Worm (Caenorhabditis elegans) whole organism, L4 larva: ENCODE results near the gene Y38H8A.12.
A peak's percentile ranks its signal among the peaks of the same experiment; 100 is the strongest.
"Not testable (repeated sequence)": the region's sequence is repeated elsewhere in the genome, so short reads cannot be mapped to it uniquely, and the experiment has no call there.

ENCODE experiments used
- D1046.2 ChIP-seq: fragments of 200-800 bp; sonication (Bioruptor generic); IDR thresholded peaks from 2 replicates; pipeline ENCODE4 v1.3.6; 2022; ENCODE audit warnings: missing genetic modification characterization, missing compliant biosample characterization
- T20F7.1 ChIP-seq: fragments of 200-800 bp; sonication (Bioruptor generic); optimal IDR thresholded peaks from 2 replicates; lab custom pipeline; 2018; ENCODE audit warnings: mild to moderate bottlenecking, missing genetic modification characterization, missing compliant biosample characterization
- ceh-32 ChIP-seq: sonication (generic microtip); optimal IDR thresholded peaks from 2 replicates; lab custom pipeline; 2016; ENCODE audit warnings: mild to moderate bottlenecking, missing genetic modification characterization, missing compliant biosample characterization; ENCODE audit not compliant: poor library complexity
- ctbp-1 ChIP-seq: fragments of 200-800 bp; sonication (Bioruptor generic); IDR thresholded peaks from 2 replicates; pipeline ENCODE4 v1.3.6; 2022; ENCODE audit warnings: missing genetic modification reagents, missing genetic modification characterization, missing compliant biosample characterization
- daf-16 ChIP-seq, 3 experiments: sonication (generic microtip); optimal IDR thresholded peaks; 2 replicates each; lab custom pipeline; 2016 to 2017; ENCODE audit warnings: missing genetic modification characterization in 3 of 3, missing genetic modification reagents in 3 of 3, mild to moderate bottlenecking in 2 of 3, missing compliant biosample characterization in 2 of 3, missing biosample characterization in 1 of 3, moderate library complexity in 1 of 3
- egl-43 ChIP-seq: fragments of 200-800 bp; sonication (Bioruptor generic); IDR thresholded peaks from 2 replicates; pipeline ENCODE4 v1.3.6; 2022; ENCODE audit warnings: missing genetic modification reagents, missing genetic modification characterization, missing compliant biosample characterization
- gei-8 ChIP-seq: fragments of 200-800 bp; sonication (Bioruptor generic); optimal IDR thresholded peaks from 2 replicates; lab custom pipeline; 2018; ENCODE audit warnings: mild to moderate bottlenecking, missing genetic modification characterization, missing compliant biosample characterization
- hlh-30 ChIP-seq: sonication (generic microtip); optimal IDR thresholded peaks from 2 replicates; lab custom pipeline; 2017; ENCODE audit warnings: antibody characterized with exemption, mild to moderate bottlenecking, missing genetic modification characterization, missing compliant biosample characterization; ENCODE audit not compliant: insufficient read depth
- lim-7 ChIP-seq: fragments of 200-800 bp; sonication (Bioruptor generic); IDR thresholded peaks from 2 replicates; pipeline ENCODE4 v1.3.6; 2022; ENCODE audit warnings: missing genetic modification characterization, missing compliant biosample characterization
- lin-13 ChIP-seq: fragments of 150-350 bp; optimal IDR thresholded peaks from 2 replicates; lab custom pipeline; 2014; ENCODE audit warnings: missing biosample characterization, missing genetic modification reagents, missing genetic modification characterization
- lin-15B ChIP-seq: fragments of 150-350 bp; sonication (generic microtip); optimal IDR thresholded peaks from 3 replicates; lab custom pipeline; 2014; ENCODE audit warnings: missing biosample characterization, missing genetic modification characterization
- lin-38 ChIP-seq: fragments of 200-800 bp; sonication (Bioruptor generic); IDR thresholded peaks from 2 replicates; pipeline ENCODE4 v1.3.6; 2022; ENCODE audit warnings: missing genetic modification reagents, missing genetic modification characterization, missing compliant biosample characterization
- lsy-2 ChIP-seq, 2 experiments: fragments of 150-350 bp in 1 of 2; sonication (generic microtip) in 1 of 2; optimal IDR thresholded peaks; 2 replicates each; lab custom pipeline; 2014 to 2017; ENCODE audit warnings: missing biosample characterization in 2 of 2, missing genetic modification characterization in 2 of 2
- mes-2 ChIP-seq: sonication (generic microtip); optimal IDR thresholded peaks from 2 replicates; lab custom pipeline; 2016; ENCODE audit warnings: missing genotype, mild to moderate bottlenecking, missing genetic modification characterization, missing compliant biosample characterization; ENCODE audit not compliant: poor library complexity, severe bottlenecking
- mxl-2 ChIP-seq: fragments of 200-800 bp; sonication (Bioruptor generic); conservative IDR thresholded peaks from 2 replicates; pipeline ENCODE4 v1.3.6; 2022; ENCODE audit warnings: missing genetic modification reagents, missing genetic modification characterization, missing compliant biosample characterization
- nhr-10 ChIP-seq: fragments of 150-350 bp; optimal IDR thresholded peaks from 2 replicates; lab custom pipeline; 2014; ENCODE audit warnings: missing biosample characterization, missing genetic modification characterization
- nhr-237 ChIP-seq: sonication (generic microtip); optimal IDR thresholded peaks from 2 replicates; lab custom pipeline; 2017; ENCODE audit warnings: missing biosample characterization, missing genetic modification characterization
- nhr-77 ChIP-seq: fragments of 150-350 bp; optimal IDR thresholded peaks from 2 replicates; lab custom pipeline; 2014; ENCODE audit warnings: missing biosample characterization, missing genetic modification characterization
- pha-4 ChIP-seq, 2 experiments: fragments of 150-350 bp in 1 of 2; fragments of 200-800 bp in 1 of 2; sonication (Bioruptor generic) in 1 of 2; IDR thresholded peaks in 1 of 2; optimal IDR thresholded peaks in 1 of 2; 2 replicates each; pipeline versions ENCODE4 v1.3.6 to Lab custom; 2014 to 2022; ENCODE audit warnings: missing genetic modification characterization in 2 of 2, missing genetic modification reagents in 2 of 2, missing biosample characterization in 1 of 2, missing compliant biosample characterization in 1 of 2
- pqm-1 ChIP-seq: sonication (generic microtip); optimal IDR thresholded peaks from 2 replicates; lab custom pipeline; 2017; ENCODE audit warnings: missing biosample characterization, missing genetic modification characterization
- set-16 ChIP-seq: fragments of 200-800 bp; sonication (Bioruptor generic); IDR thresholded peaks from 2 replicates; pipeline ENCODE4 v1.3.6; 2022; ENCODE audit warnings: missing genetic modification reagents, missing genetic modification characterization, missing compliant biosample characterization
- snpc-1.2 ChIP-seq: fragments of 200-800 bp; sonication (Bioruptor generic); IDR thresholded peaks from 2 replicates; pipeline ENCODE4 v1.3.6; 2022; ENCODE audit warnings: missing genetic modification reagents, missing genetic modification characterization, missing compliant biosample characterization
- spr-3 ChIP-seq: fragments of 200-800 bp; sonication (Bioruptor generic); optimal IDR thresholded peaks from 2 replicates; lab custom pipeline; 2018; ENCODE audit warnings: mild to moderate bottlenecking, missing genetic modification characterization, missing compliant biosample characterization
- unc-130 ChIP-seq: sonication (generic microtip); optimal IDR thresholded peaks from 2 replicates; lab custom pipeline; 2016; ENCODE audit warnings: missing genetic modification reagents, missing genetic modification characterization, missing compliant biosample characterization
- unc-62 ChIP-seq, 3 experiments: fragments of 150-350 bp in 1 of 3; sonication (generic microtip); optimal IDR thresholded peaks in 2 of 3; peaks in 1 of 3; 1 replicate in 1 of 3; 2 replicates in 2 of 3; lab custom pipeline; 2014 to 2017; ENCODE audit warnings: missing biosample characterization in 3 of 3, missing genetic modification characterization in 3 of 3, missing genetic modification reagents in 3 of 3, missing genotype in 1 of 3
- zag-1 ChIP-seq: fragments of 150-350 bp; optimal IDR thresholded peaks from 2 replicates; lab custom pipeline; 2014; ENCODE audit warnings: missing biosample characterization, missing genetic modification characterization
- ztf-7 ChIP-seq: fragments of 150-350 bp; optimal IDR thresholded peaks from 2 replicates; lab custom pipeline; 2014; ENCODE audit warnings: missing biosample characterization, missing genetic modification characterization

The Y38H8A.12 gene

DNA sequence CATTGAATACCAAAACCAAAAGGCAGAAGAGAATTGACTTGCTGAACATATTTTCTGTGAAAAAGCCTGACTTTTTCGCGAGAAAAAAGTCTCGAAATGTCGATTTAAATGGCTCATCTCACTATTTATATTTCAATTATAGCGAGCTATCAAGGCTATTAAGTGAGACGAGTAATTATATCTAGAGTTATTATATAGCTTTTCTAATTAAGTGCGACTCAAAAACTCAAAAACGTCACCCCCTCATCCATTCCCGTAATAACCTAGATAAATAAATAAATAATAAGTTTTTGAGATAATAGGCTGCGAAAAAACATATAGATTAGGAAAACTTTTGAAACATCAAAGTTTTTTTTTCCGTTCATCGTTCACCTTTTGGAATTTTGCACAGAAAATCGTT lies 44.9 kb upstream of the Y38H8A.12 start, which contains the start of gene nlp-17:
Gene nlp-17, minus strand, starts transcription at position 101 of the 400 bp plus-strand sequence.
- TF ChIP-seq T20F7.1 (GFP tag; lab: Kevin White, UChicago) (no peak), lsy-2 (tag; optimal IDR thresholded peaks at IDR 0.05; lab: Kevin White, UChicago) (no peak), lin-15B (tag; lab: Kevin White, UChicago) (no peak), nhr-77 (tag; lab: Kevin White, UChicago) (no peak), mxl-2 (GFP tag; lab: Robert Waterston, UW) (no peak), hlh-30 (tag; lab: Kevin White, UChicago) (no peak)

DNA sequence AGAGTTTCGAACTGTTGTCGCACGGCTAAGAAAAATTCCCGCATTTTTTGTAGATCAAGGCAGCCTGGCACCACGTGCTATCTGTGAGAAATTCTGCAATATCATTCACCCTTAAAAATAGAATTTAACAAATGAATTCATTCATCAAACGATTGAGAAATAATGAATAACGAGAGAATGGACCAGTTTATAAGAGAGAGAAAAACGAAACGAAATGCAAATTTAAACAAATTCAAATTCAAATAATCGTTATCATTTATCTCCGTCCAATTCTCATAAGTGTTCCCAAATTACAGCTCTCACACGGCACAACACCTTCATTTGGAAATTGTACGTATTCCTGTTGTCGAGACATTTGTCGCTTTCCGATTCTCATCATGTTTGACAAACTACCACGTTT lies 44.4 kb upstream of the Y38H8A.12 start, which contains the start of gene seld-1:
Gene seld-1, plus strand, starts transcription at position 301 of the 400 bp plus-strand sequence.
- TF ChIP-seq nhr-237 (no peak), unc-62 (GFP tag; optimal IDR thresholded peaks at IDR 0.05 in 1 of 2; lab: Kevin White, UChicago) (peak in 1 of 2 experiments; percentile 47), unc-62 (tag; optimal IDR thresholded peaks at IDR 0.05; lab: Kevin White, UChicago) (no peak)

DNA sequence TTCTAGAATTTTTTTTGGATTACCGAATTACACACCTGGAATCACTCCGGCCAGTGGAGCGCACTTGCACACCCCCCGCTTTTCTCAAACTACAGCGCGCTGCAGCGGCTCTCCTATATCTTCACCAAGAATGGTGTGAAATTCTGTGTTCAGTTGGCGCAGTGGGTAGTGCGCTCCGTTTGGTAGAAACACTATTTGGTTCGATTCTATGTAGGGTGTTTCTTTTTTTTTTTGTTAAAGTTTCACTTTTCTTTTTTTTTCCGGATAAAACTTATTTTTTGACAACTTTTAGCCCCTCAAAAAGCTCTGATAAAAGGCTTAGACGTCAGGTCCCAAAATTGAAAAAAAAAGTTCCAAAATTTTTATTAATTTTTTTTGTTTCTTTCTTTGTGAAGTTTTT lies 43.3 kb upstream of the Y38H8A.12 start:
- peak; percentile 36; the same call in 1 of the 2 replicates for TF ChIP-seq pha-4 (GFP tag; IDR thresholded peaks at IDR 0.05; lab: Robert Waterston, UW)
- TF ChIP-seq pha-4 (tag; optimal IDR thresholded peaks at IDR 0.05; lab: Kevin White, UChicago), result not testable (repeated sequence)
- TF ChIP-seq lin-38 (GFP tag; lab: Robert Waterston, UW), result peak; percentile 56
- TF ChIP-seq egl-43 (GFP tag; lab: Robert Waterston, UW), result 0 out of 2 replicates have a peak, but pooled peaks have one; percentile 10
- TF ChIP-seq ctbp-1, result 0 out of 2 replicates have a peak, but pooled peaks have one; percentile 11
- TF ChIP-seq lim-7 (GFP tag; lab: Robert Waterston, UW), result 0 out of 2 replicates have a peak, but pooled peaks have one; percentile 30
- TF ChIP-seq snpc-1.2 (GFP tag; lab: Robert Waterston, UW), result peak; percentile 47; the same call in 1 of the 2 replicates

DNA sequence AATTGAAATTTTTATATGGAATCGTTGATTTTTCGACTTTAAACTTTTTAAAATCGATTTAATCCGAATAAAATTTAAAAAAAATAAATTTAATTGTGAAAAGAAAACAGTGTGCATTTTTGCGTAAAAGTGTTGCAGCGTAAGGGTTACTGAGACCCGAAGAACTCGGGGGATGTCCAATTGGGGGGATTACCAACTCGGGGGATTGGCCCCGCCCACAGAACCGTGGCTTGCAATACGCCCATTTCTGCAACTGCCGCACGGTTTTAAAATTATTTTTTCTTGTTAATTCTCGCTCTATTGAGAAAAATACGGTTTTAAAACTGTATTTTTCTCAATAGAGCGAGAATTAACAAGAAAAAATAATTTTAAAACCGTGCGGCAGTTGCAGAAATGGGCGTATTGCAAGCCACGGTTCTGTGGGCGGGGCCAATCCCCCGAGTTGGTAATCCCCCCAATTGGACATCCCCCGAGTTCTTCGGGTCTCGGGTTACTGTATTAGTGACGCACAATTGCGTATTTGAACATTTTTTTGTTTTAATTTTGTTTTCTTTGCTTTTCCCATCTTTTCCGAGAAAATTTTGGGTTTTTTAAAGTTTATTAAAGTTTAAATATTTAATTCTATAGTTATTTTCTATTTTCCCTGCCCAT lies 42.7 kb upstream of the Y38H8A.12 start:
- TF ChIP-seq unc-130 (GFP tag; lab: Kevin White, UChicago) (peak; percentile 36), mes-2 (tag; lab: Kevin White, UChicago) (peak; percentile 13)

DNA sequence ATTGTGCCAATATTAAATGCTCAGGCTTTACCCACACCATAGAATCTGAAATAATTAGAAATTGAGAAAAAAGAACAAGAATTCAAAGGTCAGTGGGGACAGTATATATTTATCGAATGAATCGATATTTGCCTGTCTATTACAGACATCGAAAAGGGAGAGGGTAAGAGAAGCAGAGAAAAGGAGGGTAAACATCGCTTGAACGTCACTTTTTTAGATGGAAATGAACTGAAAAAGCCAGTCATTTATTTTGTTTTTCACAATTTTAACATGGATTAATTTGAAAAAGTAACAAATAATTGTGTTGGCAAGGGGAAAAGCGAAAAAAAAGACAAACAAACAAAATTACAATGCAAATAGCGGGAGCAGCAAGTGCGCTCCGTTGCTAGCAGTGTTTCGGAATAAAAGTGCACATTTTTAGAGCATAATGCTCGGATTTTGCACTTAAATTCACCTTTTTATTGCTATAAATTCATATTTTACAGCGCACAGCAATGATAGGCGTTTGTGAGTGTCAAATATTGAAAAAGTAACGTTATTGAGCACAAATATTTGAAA lies 42.1 kb upstream of the Y38H8A.12 start, which contains the start of gene tbc-9:
Gene tbc-9, minus strand, starts transcription at position 51 of the 558 bp plus-strand sequence.
- no peak for TF ChIP-seq spr-3 (GFP tag; lab: Kevin White, UChicago)
- TF ChIP-seq ztf-7 (tag; lab: Kevin White, UChicago), result no peak
- no peak for TF ChIP-seq D1046.2 (GFP tag; lab: Robert Waterston, UW)
- no peak for TF ChIP-seq pqm-1
- TF ChIP-seq pha-4 (GFP tag; IDR thresholded peaks at IDR 0.05; lab: Robert Waterston, UW), result no peak
- TF ChIP-seq pha-4 (tag; optimal IDR thresholded peaks at IDR 0.05; lab: Kevin White, UChicago), result peak; percentile 51
- no peak for TF ChIP-seq daf-16 (GFP tag; optimal IDR thresholded peaks at IDR 0.05; lab: Kevin White, UChicago)
- peak; percentile 57 for TF ChIP-seq daf-16 (tag; optimal IDR thresholded peaks at IDR 0.05; lab: Kevin White, UChicago)
- peak; percentile 6 for TF ChIP-seq mes-2 (tag; lab: Kevin White, UChicago)
- TF ChIP-seq gei-8 (GFP tag; lab: Kevin White, UChicago), result no peak
- TF ChIP-seq set-16 (GFP tag; lab: Robert Waterston, UW), result no peak
- no peak for TF ChIP-seq zag-1 (tag; lab: Kevin White, UChicago)
- no peak for TF ChIP-seq nhr-10 (tag; lab: Kevin White, UChicago)
- no peak for TF ChIP-seq ceh-32
- TF ChIP-seq lin-13 (GFP tag; lab: Kevin White, UChicago), result no peak
